Fruit fly (Drosophila melanogaster) whole organism, embryonic: ENCODE data around the gene CG15528.

ENCODE experiments used
- Aef1 ChIP-seq: fragments of 200-800 bp; sonication (Bioruptor generic); IDR thresholded peaks from 3 replicates; pipeline ENCODE4 v1.3.6; 2022; ENCODE audit warnings: missing biosample characterization, missing genetic modification characterization
- Antp ChIP-seq: fragments of 200-800 bp; sonication (Bioruptor generic); optimal IDR thresholded peaks from 3 replicates; lab custom pipeline; 2016; ENCODE audit warnings: missing biosample characterization, missing genetic modification characterization
- CG10147 ChIP-seq: fragments of 200-800 bp; sonication (Bioruptor generic); optimal IDR thresholded peaks from 2 replicates; lab custom pipeline; 2019; ENCODE audit warnings: missing biosample characterization, mild to moderate bottlenecking, missing genetic modification characterization, moderate library complexity
- CG10366 ChIP-seq: fragments of 200-800 bp; sonication (Bioruptor generic); IDR thresholded peaks from 2 replicates; pipeline ENCODE4 v1.3.6; 2022; ENCODE audit warnings: missing biosample characterization, missing genetic modification characterization
- CG11504 ChIP-seq: fragments of 200-800 bp; sonication (Bioruptor generic); optimal IDR thresholded peaks from 3 replicates; lab custom pipeline; 2019; ENCODE audit warnings: missing biosample characterization, mild to moderate bottlenecking, missing genetic modification characterization, moderate library complexity
- CG11696 ChIP-seq: fragments of 200-800 bp; sonication (Bioruptor generic); IDR thresholded peaks from 2 replicates; pipeline ENCODE4 v1.3.6; 2022; ENCODE audit warnings: missing biosample characterization, missing genetic modification characterization
- CG12769 ChIP-seq: fragments of 200-800 bp; sonication (Bioruptor generic); optimal IDR thresholded peaks from 2 replicates; lab custom pipeline; 2019; ENCODE audit warnings: missing biosample characterization, mild to moderate bottlenecking, missing genetic modification characterization, moderate library complexity
- CG15269 ChIP-seq: fragments of 200-800 bp; sonication (Bioruptor generic); optimal IDR thresholded peaks from 2 replicates; lab custom pipeline; 2018; ENCODE audit warnings: missing biosample characterization, mild to moderate bottlenecking, missing genetic modification characterization, moderate library complexity
- CG15514 ChIP-seq: fragments of 200-800 bp; sonication (Bioruptor generic); optimal IDR thresholded peaks from 3 replicates; lab custom pipeline; 2017; ENCODE audit warnings: missing biosample characterization, missing genetic modification characterization, mild to moderate bottlenecking, moderate library complexity, missing genetic modification reagents
- CG1603 ChIP-seq: fragments of 200-800 bp; sonication (Bioruptor generic); optimal IDR thresholded peaks from 2 replicates; lab custom pipeline; 2019; ENCODE audit warnings: missing biosample characterization, mild to moderate bottlenecking, missing genetic modification characterization, moderate library complexity
- CG16863 ChIP-seq: fragments of 200-800 bp; sonication (Bioruptor generic); optimal IDR thresholded peaks from 3 replicates; lab custom pipeline; 2016; ENCODE audit warnings: missing biosample characterization, missing genetic modification characterization
- CG17359 ChIP-seq: fragments of 200-800 bp; sonication (Bioruptor generic); optimal IDR thresholded peaks from 3 replicates; lab custom pipeline; 2018; ENCODE audit warnings: missing biosample characterization, mild to moderate bottlenecking, missing genetic modification characterization, moderate library complexity
- CG32772 ChIP-seq: fragments of 200-800 bp; sonication (Bioruptor generic); IDR thresholded peaks from 2 replicates; pipeline ENCODE4 v1.3.6; 2022; ENCODE audit warnings: missing biosample characterization, missing genetic modification characterization
- CG3726 ChIP-seq: fragments of 200-800 bp; sonication (Bioruptor generic); IDR thresholded peaks from 3 replicates; pipeline ENCODE4, ENCODE4 v1.3.6; 2022; ENCODE audit warnings: missing biosample characterization, missing genetic modification characterization
- CG4360 ChIP-seq: fragments of 200-800 bp; sonication (Bioruptor generic); IDR thresholded peaks from 2 replicates; pipeline ENCODE4 v1.3.6; 2022; ENCODE audit warnings: missing biosample characterization, missing genetic modification characterization
- CG6254 ChIP-seq: fragments of 200-800 bp; sonication (Bioruptor generic); optimal IDR thresholded peaks from 3 replicates; lab custom pipeline; 2017; ENCODE audit warnings: mild to moderate bottlenecking, missing biosample characterization, missing genetic modification reagents, missing genetic modification characterization
- CG7372 ChIP-seq: fragments of 200-800 bp; sonication (Bioruptor generic); IDR thresholded peaks from 2 replicates; pipeline ENCODE4 v1.3.6; 2022; ENCODE audit warnings: missing biosample characterization, missing genetic modification characterization
- CG7556 ChIP-seq: fragments of 200-800 bp; sonication (Bioruptor generic); optimal IDR thresholded peaks from 2 replicates; lab custom pipeline; 2017; ENCODE audit warnings: missing biosample characterization, mild to moderate bottlenecking, missing genetic modification characterization
- CG7839 ChIP-seq: fragments of 200-800 bp; sonication (Bioruptor generic); optimal IDR thresholded peaks from 3 replicates; lab custom pipeline; 2018; ENCODE audit warnings: missing biosample characterization, mild to moderate bottlenecking, missing genetic modification characterization, moderate library complexity
- CG8290 ChIP-seq, 3 experiments: fragments of 200-800 bp; sonication (Bioruptor generic); optimal IDR thresholded peaks; 2 replicates each; lab custom pipeline; 2016 to 2019; ENCODE audit warnings: missing biosample characterization in 3 of 3, missing genetic modification characterization in 3 of 3, mild to moderate bottlenecking in 2 of 3, moderate library complexity in 1 of 3
- CG9817 ChIP-seq: fragments of 200-800 bp; sonication (Bioruptor generic); optimal IDR thresholded peaks from 2 replicates; lab custom pipeline; 2018; ENCODE audit warnings: missing biosample characterization, mild to moderate bottlenecking, missing genetic modification characterization, moderate library complexity
- E2f1 ChIP-seq: fragments of 200-800 bp; sonication (Bioruptor generic); IDR thresholded peaks from 2 replicates; pipeline ENCODE4 v1.3.6; 2022; ENCODE audit warnings: missing biosample characterization, missing genetic modification characterization
- Gug ChIP-seq: fragments of 200-800 bp; sonication (Bioruptor generic); IDR thresholded peaks from 4 replicates; pipeline ENCODE4 v1.3.6; 2022; ENCODE audit warnings: missing biosample characterization, missing genetic modification characterization
- H15 ChIP-seq: fragments of 200-800 bp; sonication (Bioruptor generic); IDR thresholded peaks from 3 replicates; pipeline ENCODE4 v1.3.6; 2022; ENCODE audit warnings: missing biosample characterization, missing genetic modification characterization
- HLH3B ChIP-seq: fragments of 200-800 bp; sonication (Bioruptor generic); IDR thresholded peaks from 2 replicates; pipeline ENCODE4 v1.3.6; 2022; ENCODE audit warnings: missing biosample characterization, missing genetic modification characterization
- Max ChIP-seq: fragments of 200-800 bp; sonication (Bioruptor generic); optimal IDR thresholded peaks from 2 replicates; lab custom pipeline; 2016; ENCODE audit warnings: missing biosample characterization, mild to moderate bottlenecking, missing genetic modification characterization
- Meics ChIP-seq: fragments of 200-800 bp; sonication (Bioruptor generic); optimal IDR thresholded peaks from 2 replicates; lab custom pipeline; 2017; ENCODE audit warnings: missing biosample characterization, mild to moderate bottlenecking, missing genetic modification characterization
- Mrtf ChIP-seq: fragments of 200-800 bp; sonication (Bioruptor generic); IDR thresholded peaks from 3 replicates; pipeline ENCODE4 v1.3.6; 2022; ENCODE audit warnings: missing biosample characterization, missing genetic modification characterization
- NfI ChIP-seq: fragments of 200-800 bp; sonication (Bioruptor generic); optimal IDR thresholded peaks from 3 replicates; lab custom pipeline; 2018; ENCODE audit warnings: missing biosample characterization, mild to moderate bottlenecking, missing genetic modification characterization, moderate library complexity
- Poxn ChIP-seq: fragments of 200-800 bp; sonication (Bioruptor generic); IDR thresholded peaks from 2 replicates; pipeline ENCODE4 v1.3.6; 2022; ENCODE audit warnings: missing biosample characterization, missing genetic modification characterization
- Ptx1 ChIP-seq: fragments of 200-800 bp; sonication (Bioruptor generic); IDR thresholded peaks from 2 replicates; pipeline ENCODE4 v1.3.6; 2022; ENCODE audit warnings: missing biosample characterization, missing genetic modification characterization
- Six4 ChIP-seq: fragments of 200-800 bp; sonication (Bioruptor generic); optimal IDR thresholded peaks from 2 replicates; lab custom pipeline; 2016; ENCODE audit warnings: missing biosample characterization, missing genetic modification characterization
- Spps ChIP-seq: fragments of 200-800 bp; sonication (Bioruptor generic); optimal IDR thresholded peaks from 2 replicates; lab custom pipeline; 2018; ENCODE audit warnings: missing biosample characterization, mild to moderate bottlenecking, missing genetic modification characterization
- Xbp1 ChIP-seq: fragments of 200-800 bp; sonication (Bioruptor generic); optimal IDR thresholded peaks from 3 replicates; lab custom pipeline; 2016; ENCODE audit warnings: missing biosample characterization, mild to moderate bottlenecking, missing genetic modification characterization
- al ChIP-seq: fragments of 200-800 bp; sonication (Bioruptor generic); IDR thresholded peaks from 2 replicates; pipeline ENCODE4 v1.3.6; 2022; ENCODE audit warnings: missing biosample characterization, missing genetic modification characterization
- bsh ChIP-seq, 2 experiments: fragments of 200-800 bp; sonication (Bioruptor generic); optimal IDR thresholded peaks; 2 replicates each; lab custom pipeline; 2017 to 2018; ENCODE audit warnings: mild to moderate bottlenecking in 2 of 2, missing biosample characterization in 2 of 2, missing genetic modification characterization in 2 of 2, moderate library complexity in 1 of 2
- caup ChIP-seq: fragments of 200-800 bp; sonication (Bioruptor generic); optimal IDR thresholded peaks from 3 replicates; lab custom pipeline; 2017; ENCODE audit warnings: missing biosample characterization, mild to moderate bottlenecking, missing genetic modification characterization, moderate library complexity; ENCODE audit not compliant: severe bottlenecking
- ci ChIP-seq: fragments of 200-800 bp; sonication (Bioruptor generic); IDR thresholded peaks from 3 replicates; pipeline ENCODE4 v1.3.6; 2022; ENCODE audit warnings: missing biosample characterization, missing genetic modification characterization
- disco-r ChIP-seq: fragments of 200-800 bp; sonication (Bioruptor generic); optimal IDR thresholded peaks from 2 replicates; lab custom pipeline; 2016; ENCODE audit warnings: missing biosample characterization, missing genetic modification characterization
- dpn ChIP-seq, 2 experiments: fragments of 200-800 bp; sonication (Bioruptor generic); optimal IDR thresholded peaks; 3 replicates each; lab custom pipeline; 2016; ENCODE audit warnings: missing biosample characterization in 2 of 2, missing genetic modification characterization in 2 of 2
- gem ChIP-seq: fragments of 200-800 bp; sonication (Bioruptor generic); optimal IDR thresholded peaks from 2 replicates; lab custom pipeline; 2019; ENCODE audit warnings: missing biosample characterization, mild to moderate bottlenecking, missing genetic modification characterization, moderate library complexity
- ind ChIP-seq: fragments of 200-800 bp; sonication (Bioruptor generic); optimal IDR thresholded peaks from 3 replicates; lab custom pipeline; 2016; ENCODE audit warnings: missing biosample characterization, missing genetic modification characterization
- lab ChIP-seq: fragments of 200-800 bp; sonication (Bioruptor generic); optimal IDR thresholded peaks from 3 replicates; lab custom pipeline; 2017; ENCODE audit warnings: missing biosample characterization, missing genetic modification characterization, mild to moderate bottlenecking, moderate library complexity, missing genetic modification reagents
- nerfin-2 ChIP-seq: fragments of 200-800 bp; sonication (Bioruptor generic); IDR thresholded peaks from 2 replicates; pipeline ENCODE4 v1.3.6; 2022; ENCODE audit warnings: missing biosample characterization, missing genetic modification characterization; ENCODE audit not compliant: partially characterized antibody
- prd ChIP-seq, 3 experiments: fragments of >200 bp in 2 of 3; fragments of 200-800 bp in 1 of 3; sonication (Bioruptor generic) in 1 of 3; optimal IDR thresholded peaks in 2 of 3; IDR thresholded peaks in 1 of 3; 2 replicates in 2 of 3; 3 replicates in 1 of 3; pipeline versions ENCODE4 v1.3.6 to Lab custom; 2017 to 2022; ENCODE audit warnings: missing biosample characterization in 1 of 3, missing genetic modification characterization in 1 of 3
- slbo ChIP-seq: fragments of 200-800 bp; sonication (Bioruptor generic); IDR thresholded peaks from 2 replicates; pipeline ENCODE4 v1.3.6; 2022; ENCODE audit warnings: missing biosample characterization, missing genetic modification characterization
- ttk ChIP-seq: fragments of 200-800 bp; sonication (Bioruptor generic); IDR thresholded peaks from 2 replicates; pipeline ENCODE4 v2.1.2; 2022; ENCODE audit warnings: missing biosample characterization, missing genetic modification characterization
- wek ChIP-seq: fragments of 200-800 bp; sonication (Bioruptor generic); optimal IDR thresholded peaks from 3 replicates; lab custom pipeline; 2018; ENCODE audit warnings: missing biosample characterization, mild to moderate bottlenecking, missing genetic modification characterization, moderate library complexity

Gene CG15528

DNA sequence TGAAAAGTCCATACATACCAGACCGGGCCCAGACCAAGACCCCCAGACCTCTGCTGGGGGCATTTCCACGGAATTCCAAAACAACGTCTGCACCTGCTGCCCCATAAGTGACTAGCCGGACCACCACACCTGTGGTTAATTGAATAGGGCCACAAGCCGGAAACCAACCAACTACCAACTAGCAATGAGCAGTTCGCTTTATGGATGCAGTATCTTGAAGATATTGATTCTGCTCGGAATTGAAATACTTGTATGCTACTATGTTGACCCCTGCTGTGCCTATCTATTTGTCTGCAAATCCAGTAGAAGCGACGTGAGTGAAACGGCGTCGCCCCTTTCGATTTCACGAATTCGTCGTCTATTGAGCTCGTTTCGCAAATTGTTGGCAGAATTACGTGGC lies 43.9 kb upstream of the CG15528 start:
- TF ChIP-seq CG15514 (GFP tag; lab: Kevin White, UChicago) (no peak), Ptx1 (peak; percentile 46), disco-r (no peak), ttk (GFP tag; lab: Robert Waterston, UW) (peak; percentile 25; the same call in 1 of the 2 replicates), CG12769 (peak; percentile 18), Mrtf (GFP tag; lab: Robert Waterston, UW) (0 out of 3 replicates have a peak, but pooled peaks have one; percentile 29), CG15269 (tag; lab: Kevin White, UChicago) (peak; percentile 5), CG7839 (peak; percentile 12), CG17359 (tag; lab: Kevin White, UChicago) (peak; percentile 18), H15 (GFP tag; lab: Robert Waterston, UW) (0 out of 3 replicates have a peak, but pooled peaks have one; percentile 34), CG16863 (GFP tag; lab: Kevin White, UChicago) (no peak), CG3726 (GFP tag; lab: Robert Waterston, UW) (0 out of 3 replicates have a peak, but pooled peaks have one; percentile 12), CG6254 (GFP tag; lab: Kevin White, UChicago) (no peak), prd (optimal IDR thresholded peaks at IDR 0.05; lab: Kevin White, UChicago) (no peak), prd (GFP tag; IDR thresholded peaks at IDR 0.05; lab: Robert Waterston, UW) (peak; percentile 56; the same call in 1 of the 3 replicates), wek (no peak), bsh (GFP tag; optimal IDR thresholded peaks at IDR 0.05; lab: Kevin White, UChicago) (peak in 1 of 2 experiments; percentile 58), HLH3B (GFP tag; lab: Robert Waterston, UW) (0 out of 2 replicates have a peak, but pooled peaks have one; percentile 32), CG4360 (GFP tag; lab: Robert Waterston, UW) (no peak), CG7372 (GFP tag; lab: Robert Waterston, UW) (no peak), Spps (tag; lab: Kevin White, UChicago) (no peak), lab (GFP tag; lab: Kevin White, UChicago) (peak; percentile 7), Max (no peak), CG1603 (peak; percentile 33), Six4 (GFP tag; lab: Kevin White, UChicago) (no peak), CG9817 (tag; lab: Kevin White, UChicago) (no peak), CG32772 (peak; percentile 32; the same call in 1 of the 2 replicates), Meics (GFP tag; lab: Kevin White, UChicago) (peak; percentile 1), CG11696 (GFP tag; lab: Robert Waterston, UW) (0 out of 2 replicates have a peak, but pooled peaks have one; percentile 59), CG8290 (GFP tag; optimal IDR thresholded peaks at IDR 0.05; lab: Kevin White, UChicago) (no peak), CG8290 (tag; optimal IDR thresholded peaks at IDR 0.05; lab: Kevin White, UChicago) (peak in 1 of 2 experiments; percentile 59), dpn (GFP tag; optimal IDR thresholded peaks at IDR 0.05; lab: Kevin White, UChicago) (peak; percentile 16 to 24), ci (GFP tag; lab: Robert Waterston, UW) (peak; percentile 59; the same call in 1 of the 3 replicates), CG10366 (peak; percentile 25; the same call in 1 of the 2 replicates), Xbp1 (GFP tag; lab: Kevin White, UChicago) (peak; percentile 17), gem (tag; lab: Kevin White, UChicago) (peak; percentile 25), caup (GFP tag; lab: Kevin White, UChicago) (no peak), CG7556 (GFP tag; lab: Kevin White, UChicago) (no peak), NfI (GFP tag; lab: Kevin White, UChicago) (no peak), al (GFP tag; lab: Robert Waterston, UW) (no peak), CG11504 (tag; lab: Kevin White, UChicago) (peak; percentile 30), ind (peak; percentile 42), CG10147 (GFP tag; lab: Kevin White, UChicago) (no peak), Poxn (GFP tag; lab: Robert Waterston, UW) (no peak), Gug (GFP tag; lab: Robert Waterston, UW) (peak; percentile 16; the same call in 1 of the 4 replicates), Antp (GFP tag; lab: Kevin White, UChicago) (peak; percentile 25), Aef1 (GFP tag; lab: Robert Waterston, UW) (peak; percentile 27; the same call in 1 of the 3 replicates), slbo (GFP tag; lab: Robert Waterston, UW) (peak; percentile 55), nerfin-2 (no peak), E2f1 (GFP tag; lab: Robert Waterston, UW) (peak; percentile 13; the same call in 1 of the 2 replicates)
